Worm (Caenorhabditis elegans): ENCODE data around the gene Y42H9AR.1.
A peak's percentile ranks its signal among the peaks of the same experiment; 100 is the strongest.

Gene Y42H9AR.1

ce11 chrIV:8113161-8113560 lies at the start of gene Y42H9AR.1:
TSS of gene Y42H9AR.1 (plus strand) at chrIV:8113393.
- TF ChIP-seq C17E4.6 (GFP tag; IDR thresholded peaks at IDR 0.05): no peak
- peak; percentile 86 to 93 for TF ChIP-seq let-607 (tag; optimal IDR thresholded peaks at IDR 0.05)
- TF ChIP-seq snpc-1.3 (tag; optimal IDR thresholded peaks at IDR 0.05; ENCODE audit: insufficient read depth): peak; percentile 42
- TF ChIP-seq die-1 (tag; optimal IDR thresholded peaks at IDR 0.05): no peak

- TF ChIP-seq nhr-90 (tag; optimal IDR thresholded peaks at IDR 0.05) (no peak), nfyb-1 (GFP tag; IDR thresholded peaks at IDR 0.05) (0 out of 2 replicates have a peak, but pooled peaks have one; percentile 13), egl-44 (GFP tag; IDR thresholded peaks at IDR 0.05) (0 out of 2 replicates have a peak, but pooled peaks have one; percentile 15), ceh-27 (GFP tag; optimal IDR thresholded peaks at IDR 0.05) (peak; percentile 31), lsy-27 (tag; optimal IDR thresholded peaks at IDR 0.05; ENCODE audit: borderline replicate concordance, insufficient read depth) (no peak), hlh-26 (GFP tag; conservative IDR thresholded peaks at IDR 0.05) (no peak), hmg-1.2 (GFP tag; IDR thresholded peaks at IDR 0.05) (peak; percentile 34; the same call in 1 of the 2 replicates), cebp-1 (GFP tag; IDR thresholded peaks at IDR 0.05) (no peak), cebp-1 (tag; optimal IDR thresholded peaks at IDR 0.05) (peak; percentile 25), egrh-3 (GFP tag; IDR thresholded peaks at IDR 0.05) (0 out of 2 replicates have a peak, but pooled peaks have one; percentile 22), C06A6.2 (GFP tag; conservative IDR thresholded peaks at IDR 0.05) (peak; percentile 67), die-1 (tag; optimal IDR thresholded peaks at IDR 0.05) (no peak)
Observed at ce11 chrIV:8066598-8066997, 46.6 kb upstream of the Y42H9AR.1 start.

ce11 chrIV:8067745-8068144 lies 45.4 kb upstream of the Y42H9AR.1 start:
- TF ChIP-seq madf-3 (GFP tag; IDR thresholded peaks at IDR 0.05) (no peak), cebp-1 (GFP tag; IDR thresholded peaks at IDR 0.05) (no peak), cebp-1 (tag; optimal IDR thresholded peaks at IDR 0.05) (peak; percentile 29), C06A6.2 (GFP tag; conservative IDR thresholded peaks at IDR 0.05) (0 out of 2 replicates have a peak, but pooled peaks have one; percentile 36), C17E4.6 (GFP tag; IDR thresholded peaks at IDR 0.05) (no peak), mcd-1 (GFP tag; IDR thresholded peaks at IDR 0.05) (peak; percentile 8; the same call in 1 of the 2 replicates), zfh-2 (GFP tag; conservative IDR thresholded peaks at IDR 0.05) (peak; percentile 89), D2030.7 (GFP tag; IDR thresholded peaks at IDR 0.05) (no peak), ekl-4 (GFP tag; IDR thresholded peaks at IDR 0.05) (0 out of 2 replicates have a peak, but pooled peaks have one; percentile 9), egrh-3 (GFP tag; IDR thresholded peaks at IDR 0.05) (peak; percentile 85; the same call in 1 of the 2 replicates), B0035.1 (tag; optimal IDR thresholded peaks at IDR 0.05) (no peak), madf-10 (tag; optimal IDR thresholded peaks at IDR 0.05) (no peak)

ce11 chrIV:8068280-8068679 lies 44.9 kb upstream of the Y42H9AR.1 start:
- TF ChIP-seq lsy-27 (tag; optimal IDR thresholded peaks at IDR 0.05; ENCODE audit: borderline replicate concordance, insufficient read depth): no peak
- no peak for TF ChIP-seq hmg-1.2 (GFP tag; IDR thresholded peaks at IDR 0.05)

- TF ChIP-seq zfh-2 (GFP tag; conservative IDR thresholded peaks at IDR 0.05) (peak; percentile 37; the same call in 1 of the 2 replicates), snpc-1.3 (tag; optimal IDR thresholded peaks at IDR 0.05; ENCODE audit: insufficient read depth) (no peak), atf-7 (tag; optimal IDR thresholded peaks at IDR 0.05) (no peak)
Observed at ce11 chrIV:8069104-8069503, 44.1 kb upstream of the Y42H9AR.1 start.

ce11 chrIV:8070299-8070698 lies 42.9 kb upstream of the Y42H9AR.1 start:
- TF ChIP-seq dox-1 (GFP tag; IDR thresholded peaks at IDR 0.05) (no peak), C06A6.2 (GFP tag; conservative IDR thresholded peaks at IDR 0.05) (peak; percentile 22; the same call in 1 of the 2 replicates), hmg-1.2 (GFP tag; IDR thresholded peaks at IDR 0.05) (no peak), F23B12.7 (tag; optimal IDR thresholded peaks at IDR 0.05; ENCODE audit: insufficient read depth) (no peak), Y95B8A.8 (GFP tag; IDR thresholded peaks at IDR 0.05) (no peak), F37B4.10 (GFP tag; IDR thresholded peaks at IDR 0.05) (no peak), dpl-1 (GFP tag; optimal IDR thresholded peaks at IDR 0.05) (no peak), K11D2.4 (GFP tag; IDR thresholded peaks at IDR 0.05) (no peak), zfh-2 (GFP tag; conservative IDR thresholded peaks at IDR 0.05) (peak; percentile 63), rpc-1 (optimal IDR thresholded peaks at IDR 0.05) (no peak), rpc-1 (tag; optimal IDR thresholded peaks at IDR 0.05) (no peak)
